Fruit fly (Drosophila melanogaster): ENCODE measurements around the gene Clp.

Gene Clp

dm6 chr2L:819315-820032, at the start of gene Clp, which contains the start of gene PGAP2:
Gene Clp (plus strand): TSS chr2L:819964.
Gene PGAP2 (minus strand): TSS chr2L:819508.
- TF ChIP-seq CG4496 (GFP tag; IDR thresholded peaks at IDR 0.05): peak; percentile 64
- TF ChIP-seq CG14655 (GFP tag; optimal IDR thresholded peaks at IDR 0.05): no peak
- no peak for TF ChIP-seq Pif1A (GFP tag; optimal IDR thresholded peaks at IDR 0.05)
- no peak for TF ChIP-seq CG10348 (GFP tag; IDR thresholded peaks at IDR 0.05)
- TF ChIP-seq rn (GFP tag; IDR thresholded peaks at IDR 0.05): peak; percentile 50; the same call in 1 of the 2 replicates
- TF ChIP-seq fd96Ca (GFP tag; IDR thresholded peaks at IDR 0.05): 0 out of 3 replicates have a peak, but pooled peaks have one; percentile 42
- TF ChIP-seq CG17806 (tag; optimal IDR thresholded peaks at IDR 0.05): peak; percentile 68
- no peak for TF ChIP-seq EcR (GFP tag; optimal IDR thresholded peaks at IDR 0.05)
- no peak for TF ChIP-seq Pif1B (GFP tag; optimal IDR thresholded peaks at IDR 0.05)
- peak; percentile 49 for TF ChIP-seq CG34367 (tag; optimal IDR thresholded peaks at IDR 0.05)
- peak; percentile 51 for TF ChIP-seq CG8301 (tag; optimal IDR thresholded peaks at IDR 0.05)
- no peak for TF ChIP-seq gl (tag; optimal IDR thresholded peaks at IDR 0.05)
- TF ChIP-seq Ets98B (GFP tag; IDR thresholded peaks at IDR 0.05): peak; percentile 28
- TF ChIP-seq CG13204 (GFP tag; optimal IDR thresholded peaks at IDR 0.05): no peak
- TF ChIP-seq CG9948 (tag; optimal IDR thresholded peaks at IDR 0.05): peak; percentile 68
- TF ChIP-seq CG8159 (tag; optimal IDR thresholded peaks at IDR 0.05): peak; percentile 75
- no peak for TF ChIP-seq CG12605 (GFP tag; IDR thresholded peaks at IDR 0.05)
- peak; percentile 76 for TF ChIP-seq CG15710 (tag; optimal IDR thresholded peaks at IDR 0.05)
- peak; percentile 67; the same call in 1 of the 2 replicates for TF ChIP-seq CG32121 (GFP tag; IDR thresholded peaks at IDR 0.05)
- TF ChIP-seq D1 (tag; optimal IDR thresholded peaks at IDR 0.05): no peak
- TF ChIP-seq Snoo (tag; optimal IDR thresholded peaks at IDR 0.05): peak; percentile 54

DNA sequence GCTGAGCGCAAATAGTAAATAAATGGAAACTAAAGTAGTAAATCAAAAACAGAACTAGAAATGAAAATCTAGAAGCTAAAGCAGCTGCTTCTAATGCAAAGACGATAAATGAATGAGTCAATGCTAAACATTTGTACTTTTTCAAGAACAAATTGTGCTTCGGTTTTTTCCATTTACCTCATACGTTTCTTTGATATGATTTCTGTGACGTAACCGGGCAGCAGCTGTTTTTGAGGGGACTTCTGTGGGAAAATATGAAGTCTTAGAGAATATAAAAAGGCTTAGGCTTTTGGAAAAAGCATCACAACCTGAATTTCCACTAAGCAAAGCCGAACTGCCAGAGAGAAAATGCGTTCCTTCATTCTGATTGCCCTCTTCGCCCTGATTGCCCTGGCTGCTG, 46.5 kb upstream of the Clp start, which contains the start of gene CG12506:
CG12506 (plus strand) TSS at position 301 of the 400 bp plus-strand sequence.
- no peak for TF ChIP-seq CG17806 (tag; optimal IDR thresholded peaks at IDR 0.05)
- no peak for TF ChIP-seq EcR (GFP tag; optimal IDR thresholded peaks at IDR 0.05)
- no peak for TF ChIP-seq Snoo (tag; optimal IDR thresholded peaks at IDR 0.05)
- no peak for TF ChIP-seq Pif1B (GFP tag; optimal IDR thresholded peaks at IDR 0.05)
- TF ChIP-seq Ets98B (GFP tag; IDR thresholded peaks at IDR 0.05): no peak
- TF ChIP-seq CG13204 (GFP tag; optimal IDR thresholded peaks at IDR 0.05): no peak
- no peak for TF ChIP-seq CG32121 (GFP tag; IDR thresholded peaks at IDR 0.05)
- no peak for TF ChIP-seq CG8301 (tag; optimal IDR thresholded peaks at IDR 0.05)
- TF ChIP-seq CG8159 (tag; optimal IDR thresholded peaks at IDR 0.05): no peak
- no peak for TF ChIP-seq rn (GFP tag; IDR thresholded peaks at IDR 0.05)
- no peak for TF ChIP-seq Pif1A (GFP tag; optimal IDR thresholded peaks at IDR 0.05)
- TF ChIP-seq CG14655 (GFP tag; optimal IDR thresholded peaks at IDR 0.05): no peak
- no peak for TF ChIP-seq CG9948 (tag; optimal IDR thresholded peaks at IDR 0.05)
- TF ChIP-seq CG34367 (tag; optimal IDR thresholded peaks at IDR 0.05): no peak
- TF ChIP-seq CG15710 (tag; optimal IDR thresholded peaks at IDR 0.05): no peak
- no peak for TF ChIP-seq D1 (tag; optimal IDR thresholded peaks at IDR 0.05)
- no peak for TF ChIP-seq gl (tag; optimal IDR thresholded peaks at IDR 0.05)

- no peak for TF ChIP-seq CG8159 (tag; optimal IDR thresholded peaks at IDR 0.05)
- no peak for TF ChIP-seq Ets98B (GFP tag; IDR thresholded peaks at IDR 0.05)
- no peak for TF ChIP-seq Pif1B (GFP tag; optimal IDR thresholded peaks at IDR 0.05)
- TF ChIP-seq CG4496 (GFP tag; IDR thresholded peaks at IDR 0.05): no peak
- no peak for TF ChIP-seq CG32121 (GFP tag; IDR thresholded peaks at IDR 0.05)
Measured at dm6 chr2L:776236-776635, 43.5 kb upstream of the Clp start, which contains the start of gene CG13946. Gene CG13946 (plus strand): TSS chr2L:776536.

- no peak for TF ChIP-seq CG15710 (tag; optimal IDR thresholded peaks at IDR 0.05)
- no peak for TF ChIP-seq CG8159 (tag; optimal IDR thresholded peaks at IDR 0.05)
- no peak for TF ChIP-seq CG4496 (GFP tag; IDR thresholded peaks at IDR 0.05)
- no peak for TF ChIP-seq D1 (tag; optimal IDR thresholded peaks at IDR 0.05)
- no peak for TF ChIP-seq Pif1A (GFP tag; optimal IDR thresholded peaks at IDR 0.05)
- no peak for TF ChIP-seq gl (tag; optimal IDR thresholded peaks at IDR 0.05)
- no peak for TF ChIP-seq Pif1B (GFP tag; optimal IDR thresholded peaks at IDR 0.05)
- no peak for TF ChIP-seq CG14655 (GFP tag; optimal IDR thresholded peaks at IDR 0.05)
Measured at dm6 chr2L:779123-779584, 40.6 kb upstream of the Clp start, which contains the start of gene CG13947. Gene CG13947 (plus strand): TSS chr2L:779173.

dm6 chr2L:780182-780581, 39.6 kb upstream of the Clp start, which contains the start of gene Gr21a:
Gene Gr21a (plus strand): TSS chr2L:780482.
- no peak for TF ChIP-seq Pif1A (GFP tag; optimal IDR thresholded peaks at IDR 0.05)
- TF ChIP-seq Ets98B (GFP tag; IDR thresholded peaks at IDR 0.05): no peak
- no peak for TF ChIP-seq CG14655 (GFP tag; optimal IDR thresholded peaks at IDR 0.05)
- TF ChIP-seq CG9948 (tag; optimal IDR thresholded peaks at IDR 0.05): no peak
- no peak for TF ChIP-seq CG8159 (tag; optimal IDR thresholded peaks at IDR 0.05)
- TF ChIP-seq CG15710 (tag; optimal IDR thresholded peaks at IDR 0.05): no peak
- no peak for TF ChIP-seq fd96Ca (GFP tag; IDR thresholded peaks at IDR 0.05)
- no peak for TF ChIP-seq CG32121 (GFP tag; IDR thresholded peaks at IDR 0.05)
- no peak for TF ChIP-seq CG4496 (GFP tag; IDR thresholded peaks at IDR 0.05)
- no peak for TF ChIP-seq CG17806 (tag; optimal IDR thresholded peaks at IDR 0.05)
- no peak for TF ChIP-seq CG8301 (tag; optimal IDR thresholded peaks at IDR 0.05)
- no peak for TF ChIP-seq CG12605 (GFP tag; IDR thresholded peaks at IDR 0.05)
- no peak for TF ChIP-seq CG13204 (GFP tag; optimal IDR thresholded peaks at IDR 0.05)
- no peak for TF ChIP-seq EcR (GFP tag; optimal IDR thresholded peaks at IDR 0.05)
- TF ChIP-seq CG34367 (tag; optimal IDR thresholded peaks at IDR 0.05): no peak
- no peak for TF ChIP-seq CG10348 (GFP tag; IDR thresholded peaks at IDR 0.05)

DNA sequence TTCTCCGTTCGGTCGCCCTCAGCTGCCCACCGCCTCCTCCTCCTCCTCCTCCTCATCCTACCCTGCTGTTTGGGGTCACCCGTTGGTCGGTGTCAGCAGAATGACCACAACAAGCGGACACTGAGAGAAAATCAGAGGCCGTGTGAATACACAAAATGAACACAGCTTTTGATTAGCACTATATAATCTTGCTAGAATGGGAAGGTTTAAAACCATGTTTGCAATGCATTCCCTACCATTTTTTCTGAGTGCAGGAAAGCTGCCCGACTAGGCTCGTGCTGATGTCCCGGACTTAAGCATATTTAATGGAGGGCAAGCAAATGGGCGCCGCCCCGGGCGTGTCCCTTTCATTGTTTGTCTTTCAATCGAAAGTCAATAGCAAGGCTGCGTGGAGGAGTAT, 38.9 kb upstream of the Clp start:
- TF ChIP-seq CG4496 (GFP tag; IDR thresholded peaks at IDR 0.05): no peak
- no peak for TF ChIP-seq CG13204 (GFP tag; optimal IDR thresholded peaks at IDR 0.05)
- TF ChIP-seq fd96Ca (GFP tag; IDR thresholded peaks at IDR 0.05): no peak
- TF ChIP-seq Pif1B (GFP tag; optimal IDR thresholded peaks at IDR 0.05): no peak
- TF ChIP-seq Snoo (tag; optimal IDR thresholded peaks at IDR 0.05): no peak
- TF ChIP-seq rn (GFP tag; IDR thresholded peaks at IDR 0.05): no peak
- no peak for TF ChIP-seq CG17806 (tag; optimal IDR thresholded peaks at IDR 0.05)
- TF ChIP-seq gl (tag; optimal IDR thresholded peaks at IDR 0.05): no peak
- TF ChIP-seq CG10348 (GFP tag; IDR thresholded peaks at IDR 0.05): no peak
- TF ChIP-seq CG8301 (tag; optimal IDR thresholded peaks at IDR 0.05): no peak
- no peak for TF ChIP-seq Ets98B (GFP tag; IDR thresholded peaks at IDR 0.05)
- TF ChIP-seq EcR (GFP tag; optimal IDR thresholded peaks at IDR 0.05): no peak

Data from whole organism, pupa.